Fruit fly (Drosophila melanogaster) whole organism, adult: ENCODE measurements around the gene Mlc2.

Experiments
- CG11617 ChIP-seq: fragments of 200-800 bp; sonication (Bioruptor generic); optimal IDR thresholded peaks from 2 replicates; lab custom pipeline; 2017; ENCODE audit warnings: mild to moderate bottlenecking, missing biosample characterization, missing genetic modification reagents, missing genetic modification characterization
- CG1620 ChIP-seq: fragments of 200-800 bp; sonication (Bioruptor generic); optimal IDR thresholded peaks from 2 replicates; lab custom pipeline; 2016; ENCODE audit warnings: missing biosample characterization, missing genetic modification characterization
- Hr96 ChIP-seq: fragments of 200-800 bp; sonication (Bioruptor generic); optimal IDR thresholded peaks from 2 replicates; lab custom pipeline; 2016; ENCODE audit warnings: missing biosample characterization, missing genetic modification characterization
- Mnt ChIP-seq: fragments of 200-800 bp; sonication (Bioruptor generic); optimal IDR thresholded peaks from 2 replicates; lab custom pipeline; 2016; ENCODE audit warnings: missing biosample characterization, mild to moderate bottlenecking, missing genetic modification characterization
- cic ChIP-seq: fragments of 200-800 bp; sonication (Bioruptor generic); optimal IDR thresholded peaks from 2 replicates; lab custom pipeline; 2017; ENCODE audit warnings: missing biosample characterization, mild to moderate bottlenecking, missing genetic modification characterization, moderate library complexity
- kay ChIP-seq: fragments of 200-800 bp; sonication (Bioruptor generic); peaks from one replicate; lab custom pipeline; 2016; ENCODE audit warnings: missing biosample characterization, missing genetic modification characterization, borderline replicate concordance

DNA sequence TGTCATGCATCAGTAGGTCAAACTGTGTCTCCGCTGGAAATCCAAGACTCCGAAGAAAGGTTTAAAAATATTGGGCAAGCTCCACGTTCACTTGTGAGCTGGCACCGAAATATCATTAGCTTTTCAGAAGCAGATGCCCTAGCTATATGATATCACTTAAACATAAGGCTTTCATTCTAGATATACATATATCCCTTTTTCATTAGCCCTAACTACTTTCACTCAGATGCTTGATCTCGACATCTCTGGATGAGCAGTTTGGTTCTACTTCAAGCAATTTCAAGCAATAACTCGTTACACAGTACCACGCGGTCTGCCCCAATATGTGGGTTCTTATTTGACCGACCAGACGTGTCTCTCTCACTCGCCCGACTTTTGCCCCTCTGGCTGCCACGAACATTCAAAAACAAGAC, 17.1 kb upstream of the Mlc2 start:
- no peak for TF ChIP-seq CG11617
- no peak for TF ChIP-seq Mnt (GFP tag; lab: Kevin White, UChicago)
- TF ChIP-seq Hr96 = no peak
- no peak for TF ChIP-seq cic (GFP tag; lab: Kevin White, UChicago)
- TF ChIP-seq kay (GFP tag; lab: Kevin White, UChicago) = no peak
- TF ChIP-seq CG1620 (GFP tag; lab: Kevin White, UChicago) = no peak
